Fruit fly (Drosophila melanogaster) whole organism, prepupa: Measurements from ENCODE around the gene CG5888.

Experiments
- Blimp-1 ChIP-seq: fragments of 200-800 bp; sonication (Bioruptor generic); optimal IDR thresholded peaks from 3 replicates; lab custom pipeline; 2017; ENCODE audit warnings: missing biosample characterization, missing genetic modification characterization, mild to moderate bottlenecking, moderate library complexity, missing genetic modification reagents
- CG10631 ChIP-seq: fragments of 200-800 bp; sonication (Bioruptor generic); optimal IDR thresholded peaks from 2 replicates; lab custom pipeline; 2016; ENCODE audit warnings: missing biosample characterization, missing genetic modification characterization
- CG10669 ChIP-seq: fragments of 200-800 bp; sonication (Bioruptor generic); optimal IDR thresholded peaks from 3 replicates; lab custom pipeline; 2018; ENCODE audit warnings: missing biosample characterization, mild to moderate bottlenecking, missing genetic modification characterization, moderate library complexity
- CG11294 ChIP-seq: fragments of 200-800 bp; sonication (Bioruptor generic); IDR thresholded peaks from 2 replicates; pipeline ENCODE4 v1.3.6; 2022; ENCODE audit warnings: missing biosample characterization, missing genetic modification characterization
- CG11762 ChIP-seq: fragments of 200-800 bp; sonication (Bioruptor generic); optimal IDR thresholded peaks from 3 replicates; lab custom pipeline; 2016; ENCODE audit warnings: missing biosample characterization, missing genetic modification characterization; ENCODE audit not compliant: insufficient read depth
- CG11902 ChIP-seq: fragments of 200-800 bp; sonication (Bioruptor generic); optimal IDR thresholded peaks from 3 replicates; lab custom pipeline; 2016; ENCODE audit warnings: missing biosample characterization, missing genetic modification characterization
- CG15336 ChIP-seq: fragments of 200-800 bp; sonication (Bioruptor generic); IDR thresholded peaks from 2 replicates; pipeline ENCODE4 v1.3.6; 2022; ENCODE audit warnings: missing biosample characterization, missing genetic modification characterization
- CG1621 ChIP-seq: fragments of 200-800 bp; sonication (Bioruptor generic); optimal IDR thresholded peaks from 3 replicates; lab custom pipeline; 2018; ENCODE audit warnings: missing biosample characterization, mild to moderate bottlenecking, missing genetic modification characterization
- CG16779 ChIP-seq: fragments of 200-800 bp; sonication (Bioruptor generic); optimal IDR thresholded peaks from 3 replicates; lab custom pipeline; 2017; ENCODE audit warnings: missing biosample characterization, mild to moderate bottlenecking, missing genetic modification characterization
- CG3032 ChIP-seq: fragments of 200-800 bp; optimal IDR thresholded peaks from 2 replicates; lab custom pipeline; 2019; ENCODE audit warnings: missing biosample characterization, mild to moderate bottlenecking, missing genetic modification characterization, moderate library complexity
- CG31627 ChIP-seq: fragments of 200-800 bp; sonication (Bioruptor generic); optimal IDR thresholded peaks from 3 replicates; lab custom pipeline; 2016; ENCODE audit warnings: missing biosample characterization, missing genetic modification characterization
- CG32006 ChIP-seq: fragments of 200-800 bp; sonication (Bioruptor generic); optimal IDR thresholded peaks from 3 replicates; lab custom pipeline; 2017; ENCODE audit warnings: missing biosample characterization, mild to moderate bottlenecking, missing genetic modification characterization
- CG34406 ChIP-seq: fragments of 200-800 bp; sonication (Bioruptor generic); optimal IDR thresholded peaks from 3 replicates; lab custom pipeline; 2016; ENCODE audit warnings: missing biosample characterization, missing genetic modification characterization
- CG3919 ChIP-seq: fragments of 200-800 bp; sonication (Bioruptor generic); optimal IDR thresholded peaks from 3 replicates; lab custom pipeline; 2016; ENCODE audit warnings: missing biosample characterization, missing genetic modification characterization
- CG6163 ChIP-seq: fragments of 200-800 bp; sonication (Bioruptor generic); IDR thresholded peaks from 3 replicates; pipeline ENCODE4 v1.3.6; 2022; ENCODE audit warnings: missing biosample characterization, missing genetic modification characterization
- CG6276 ChIP-seq: fragments of 200-800 bp; sonication (Bioruptor generic); optimal IDR thresholded peaks from 2 replicates; lab custom pipeline; 2017; ENCODE audit warnings: missing biosample characterization, mild to moderate bottlenecking, missing genetic modification characterization
- CG6808 ChIP-seq: fragments of 200-800 bp; sonication (Bioruptor generic); optimal IDR thresholded peaks from 3 replicates; lab custom pipeline; 2017; ENCODE audit warnings: missing biosample characterization, missing genetic modification characterization, mild to moderate bottlenecking, moderate library complexity, missing genetic modification reagents
- CG6854 ChIP-seq: fragments of 200-800 bp; sonication (Bioruptor generic); optimal IDR thresholded peaks from 2 replicates; lab custom pipeline; 2017; ENCODE audit warnings: missing biosample characterization, mild to moderate bottlenecking, missing genetic modification characterization
- CG7368 ChIP-seq: fragments of 200-800 bp; sonication (Bioruptor generic); optimal IDR thresholded peaks from 3 replicates; lab custom pipeline; 2016; ENCODE audit warnings: missing biosample characterization, missing genetic modification characterization
- CG8119 ChIP-seq: fragments of 200-800 bp; sonication (Bioruptor generic); IDR thresholded peaks from 3 replicates; pipeline ENCODE4 v1.3.6; 2022; ENCODE audit warnings: missing biosample characterization, missing genetic modification characterization
- CG8319 ChIP-seq: fragments of 200-800 bp; sonication (Bioruptor generic); optimal IDR thresholded peaks from 3 replicates; lab custom pipeline; 2016; ENCODE audit warnings: missing biosample characterization, missing genetic modification characterization
- CG8632 ChIP-seq: fragments of 200-800 bp; sonication (Bioruptor generic); optimal IDR thresholded peaks from 3 replicates; lab custom pipeline; 2016; ENCODE audit warnings: missing biosample characterization, missing genetic modification characterization
- Eip75B ChIP-seq: fragments of 200-800 bp; sonication (Bioruptor generic); optimal IDR thresholded peaks from 3 replicates; lab custom pipeline; 2016; ENCODE audit warnings: missing biosample characterization, missing genetic modification characterization
- Eip78C ChIP-seq: fragments of 200-800 bp; sonication (Bioruptor generic); peaks from one replicate; lab custom pipeline; 2016; ENCODE audit warnings: missing biosample characterization, missing genetic modification characterization
- Eip93F ChIP-seq: fragments of 200-800 bp; sonication (Bioruptor generic); optimal IDR thresholded peaks from 2 replicates; lab custom pipeline; 2016; ENCODE audit warnings: missing biosample characterization, mild to moderate bottlenecking, missing genetic modification characterization
- Ets21C ChIP-seq: fragments of 200-800 bp; sonication (Bioruptor generic); optimal IDR thresholded peaks from 3 replicates; lab custom pipeline; 2016; ENCODE audit warnings: missing biosample characterization, missing genetic modification characterization
- Ets96B ChIP-seq: fragments of 200-800 bp; optimal IDR thresholded peaks from 2 replicates; lab custom pipeline; 2019; ENCODE audit warnings: missing biosample characterization, mild to moderate bottlenecking, missing genetic modification characterization, moderate library complexity
- Hr39 ChIP-seq: fragments of 200-800 bp; sonication (Bioruptor generic); optimal IDR thresholded peaks from 2 replicates; lab custom pipeline; 2016; ENCODE audit warnings: missing biosample characterization, missing genetic modification characterization
- Hr4 ChIP-seq: fragments of 200-800 bp; sonication (Bioruptor generic); optimal IDR thresholded peaks from 3 replicates; lab custom pipeline; 2016; ENCODE audit warnings: missing biosample characterization, missing genetic modification characterization
- Lpt ChIP-seq: fragments of 200-800 bp; sonication (Bioruptor generic); optimal IDR thresholded peaks from 3 replicates; lab custom pipeline; 2016; ENCODE audit warnings: missing biosample characterization, missing genetic modification characterization
- OdsH ChIP-seq: fragments of 200-800 bp; sonication (Bioruptor generic); optimal IDR thresholded peaks from 3 replicates; lab custom pipeline; 2016; ENCODE audit warnings: missing biosample characterization, missing genetic modification characterization
- Sox102F ChIP-seq: fragments of 200-800 bp; sonication (Bioruptor generic); optimal IDR thresholded peaks from 2 replicates; lab custom pipeline; 2016; ENCODE audit warnings: missing biosample characterization, mild to moderate bottlenecking, missing genetic modification characterization
- Sox15 ChIP-seq: fragments of 200-800 bp; sonication (Bioruptor generic); optimal IDR thresholded peaks from 3 replicates; lab custom pipeline; 2016; ENCODE audit warnings: missing biosample characterization, missing genetic modification characterization
- cyc ChIP-seq: fragments of 200-800 bp; sonication (Bioruptor generic); optimal IDR thresholded peaks from 3 replicates; lab custom pipeline; 2016; ENCODE audit warnings: missing biosample characterization, missing genetic modification characterization
- dsx ChIP-seq: fragments of 200-800 bp; optimal IDR thresholded peaks from 3 replicates; lab custom pipeline; 2019; ENCODE audit warnings: missing biosample characterization, mild to moderate bottlenecking, missing genetic modification characterization, moderate library complexity; ENCODE audit not compliant: poor library complexity, severe bottlenecking
- eg ChIP-seq: fragments of 200-800 bp; sonication (Bioruptor generic); IDR thresholded peaks from 3 replicates; pipeline ENCODE4 v1.3.6; 2022; ENCODE audit warnings: missing biosample characterization, missing genetic modification characterization
- esn ChIP-seq: fragments of 200-800 bp; sonication (Bioruptor generic); optimal IDR thresholded peaks from 2 replicates; lab custom pipeline; 2016; ENCODE audit warnings: missing biosample characterization, mild to moderate bottlenecking, missing genetic modification characterization, moderate library complexity
- fd59A ChIP-seq: fragments of 200-800 bp; sonication (Bioruptor generic); optimal IDR thresholded peaks from 2 replicates; lab custom pipeline; 2017; ENCODE audit warnings: missing biosample characterization, mild to moderate bottlenecking, missing genetic modification characterization, missing genetic modification reagents
- fd85E ChIP-seq: fragments of 200-800 bp; sonication (Bioruptor generic); optimal IDR thresholded peaks from 3 replicates; lab custom pipeline; 2016; ENCODE audit warnings: missing biosample characterization, missing genetic modification characterization
- fkh ChIP-seq: fragments of 200-800 bp; sonication (Bioruptor generic); optimal IDR thresholded peaks from 3 replicates; lab custom pipeline; 2017; ENCODE audit warnings: missing biosample characterization, mild to moderate bottlenecking, missing genetic modification characterization, moderate library complexity
- lz ChIP-seq: fragments of 200-800 bp; sonication (Bioruptor generic); optimal IDR thresholded peaks from 3 replicates; lab custom pipeline; 2016; ENCODE audit warnings: missing biosample characterization, missing genetic modification characterization
- net ChIP-seq: fragments of 200-800 bp; sonication (Bioruptor generic); optimal IDR thresholded peaks from 3 replicates; lab custom pipeline; 2016; ENCODE audit warnings: missing biosample characterization, missing genetic modification characterization
- pdm3 ChIP-seq: fragments of 200-800 bp; sonication (Bioruptor generic); optimal IDR thresholded peaks from 3 replicates; lab custom pipeline; 2016; ENCODE audit warnings: missing biosample characterization, missing genetic modification characterization
- salr ChIP-seq, 2 experiments: fragments of 200-800 bp; sonication (Bioruptor generic); optimal IDR thresholded peaks; 3 replicates each; lab custom pipeline; 2016 to 2018; ENCODE audit warnings: missing biosample characterization in 2 of 2, missing genetic modification characterization in 2 of 2, mild to moderate bottlenecking in 1 of 2
- spab ChIP-seq: fragments of 200-800 bp; sonication (Bioruptor generic); optimal IDR thresholded peaks from 2 replicates; lab custom pipeline; 2017; ENCODE audit warnings: missing biosample characterization, mild to moderate bottlenecking, missing genetic modification characterization, missing genetic modification reagents
- ss ChIP-seq, 2 experiments: fragments of 200-800 bp; sonication (Bioruptor generic); optimal IDR thresholded peaks; 2 replicates in 1 of 2; 3 replicates in 1 of 2; lab custom pipeline; 2017 to 2018; ENCODE audit warnings: mild to moderate bottlenecking in 2 of 2, missing biosample characterization in 2 of 2, missing genetic modification characterization in 2 of 2, moderate library complexity in 1 of 2
- svp ChIP-seq: fragments of 200-800 bp; sonication (Bioruptor generic); peaks from one replicate; lab custom pipeline; 2016; ENCODE audit warnings: missing biosample characterization, missing genetic modification characterization
- topi ChIP-seq: fragments of 200-800 bp; sonication (Bioruptor generic); optimal IDR thresholded peaks from 3 replicates; lab custom pipeline; 2016; ENCODE audit warnings: missing biosample characterization, missing genetic modification characterization
- vri ChIP-seq: fragments of 200-800 bp; sonication (Bioruptor generic); optimal IDR thresholded peaks from 3 replicates; lab custom pipeline; 2016; ENCODE audit warnings: missing biosample characterization, mild to moderate bottlenecking, missing genetic modification characterization

The CG5888 gene

dm6 chr2L:16442620-16443019 is 5.6 kb downstream of the CG5888 start:
- no peak for TF ChIP-seq Blimp-1 (GFP tag; lab: Kevin White, UChicago)
- TF ChIP-seq svp (GFP tag; lab: Kevin White, UChicago), result peak; percentile 82
- no peak for TF ChIP-seq Ets21C

dm6 chr2L:16437945-16438344 is 10.3 kb downstream of the CG5888 start:
- TF ChIP-seq CG6163 (GFP tag; lab: Robert Waterston, UW), result 0 out of 3 replicates have a peak, but pooled peaks have one; percentile 43
- peak; percentile 53 for TF ChIP-seq Sox15 (GFP tag; lab: Kevin White, UChicago)
- peak; percentile 36 for TF ChIP-seq CG7368 (GFP tag; lab: Kevin White, UChicago)
- TF ChIP-seq fd85E, result no peak
- TF ChIP-seq CG10631 (GFP tag; lab: Kevin White, UChicago), result peak; percentile 71
- peak; percentile 65 for TF ChIP-seq net (GFP tag; lab: Kevin White, UChicago)
- TF ChIP-seq CG32006, result peak; percentile 78
- TF ChIP-seq CG6854 (GFP tag; lab: Kevin White, UChicago), result no peak
- peak; percentile 93 for TF ChIP-seq Eip78C (GFP tag; lab: Kevin White, UChicago)
- TF ChIP-seq pdm3 (GFP tag; lab: Kevin White, UChicago), result peak; percentile 68
- TF ChIP-seq CG10669, result peak; percentile 61
- peak; percentile 53 for TF ChIP-seq dsx (GFP tag; lab: Kevin White, UChicago)
- TF ChIP-seq CG8632 (GFP tag; lab: Kevin White, UChicago), result peak; percentile 64
- TF ChIP-seq Ets96B (tag; lab: Kevin White, UChicago), result peak; percentile 71
- TF ChIP-seq lz (GFP tag; lab: Kevin White, UChicago), result peak; percentile 69
- no peak for TF ChIP-seq Eip93F
- peak; percentile 36 for TF ChIP-seq CG6276
- peak; percentile 65 for TF ChIP-seq CG3032 (tag; lab: Kevin White, UChicago)
- TF ChIP-seq fd59A (GFP tag; lab: Kevin White, UChicago), result peak; percentile 54
- peak; percentile 70 for TF ChIP-seq OdsH (GFP tag; lab: Kevin White, UChicago)
- TF ChIP-seq esn, result peak; percentile 82
- peak; percentile 11 for TF ChIP-seq CG11902 (GFP tag; lab: Kevin White, UChicago)
- peak; percentile 61 for TF ChIP-seq spab (GFP tag; lab: Kevin White, UChicago)
- peak; percentile 33 to 70 for TF ChIP-seq ss (GFP tag; optimal IDR thresholded peaks at IDR 0.05; lab: Kevin White, UChicago)
- TF ChIP-seq CG11294 (GFP tag; lab: Robert Waterston, UW), result no peak
- peak; percentile 77 for TF ChIP-seq CG8119
- TF ChIP-seq Sox102F, result peak; percentile 38
- peak; percentile 81 for TF ChIP-seq Hr4 (GFP tag; lab: Kevin White, UChicago)
- peak; percentile 48 for TF ChIP-seq CG11762 (GFP tag; lab: Kevin White, UChicago)
- peak; percentile 53 for TF ChIP-seq Lpt (GFP tag; lab: Kevin White, UChicago)
- peak; percentile 64 for TF ChIP-seq Ets21C
- TF ChIP-seq Eip75B, result peak; percentile 69
- 0 out of 3 replicates have a peak, but pooled peaks have one; percentile 20 for TF ChIP-seq eg (GFP tag; lab: Robert Waterston, UW)
- TF ChIP-seq CG16779 (tag; lab: Kevin White, UChicago), result peak; percentile 54
- TF ChIP-seq CG8319 (GFP tag; lab: Kevin White, UChicago), result peak; percentile 17
- peak; percentile 59 for TF ChIP-seq CG6808 (GFP tag; lab: Kevin White, UChicago)
- TF ChIP-seq vri (GFP tag; lab: Kevin White, UChicago), result peak; percentile 40
- peak; percentile 35 for TF ChIP-seq topi (GFP tag; lab: Kevin White, UChicago)
- peak in 1 of 2 experiments; percentile 63 for TF ChIP-seq salr (GFP tag; optimal IDR thresholded peaks at IDR 0.05; lab: Kevin White, UChicago)
- TF ChIP-seq svp (GFP tag; lab: Kevin White, UChicago), result peak; percentile 84
- peak; percentile 61 for TF ChIP-seq Hr39 (GFP tag; lab: Kevin White, UChicago)
- peak; percentile 22 for TF ChIP-seq cyc (GFP tag; lab: Kevin White, UChicago)
- TF ChIP-seq fkh, result no peak
- TF ChIP-seq CG31627 (GFP tag; lab: Kevin White, UChicago), result peak; percentile 59
- peak; percentile 58 for TF ChIP-seq CG3919 (GFP tag; lab: Kevin White, UChicago)
- TF ChIP-seq CG34406 (GFP tag; lab: Kevin White, UChicago), result peak; percentile 76
- TF ChIP-seq CG15336 (GFP tag; lab: Robert Waterston, UW), result peak; percentile 70
- peak; percentile 36 for TF ChIP-seq CG1621
